Fruit fly (Drosophila melanogaster): ENCODE results near the gene TrpRS-m.

DNA sequence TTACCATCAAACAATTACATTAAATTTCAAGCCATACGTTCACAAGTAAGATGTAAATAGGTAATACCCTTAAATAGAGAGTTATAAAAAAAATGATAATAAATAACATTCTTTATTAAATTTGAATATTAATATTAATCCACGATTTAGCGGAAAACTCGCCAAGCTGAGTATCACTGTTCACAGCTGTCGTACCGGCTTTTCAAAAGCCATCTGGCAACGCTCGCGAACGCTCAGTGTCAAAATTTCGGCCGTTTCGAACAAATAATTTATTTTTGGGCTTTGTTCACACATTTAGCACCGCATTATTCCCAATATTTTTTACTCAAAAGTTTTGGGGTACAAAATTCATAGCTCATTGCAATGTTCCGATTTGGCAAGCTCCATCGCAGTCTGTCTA lies at the start of gene TrpRS-m:
- TF ChIP-seq fd102C (GFP tag; optimal IDR thresholded peaks at IDR 0.05): no peak
- no peak for TF ChIP-seq btn (GFP tag; optimal IDR thresholded peaks at IDR 0.05)
- no peak for TF ChIP-seq tll (GFP tag; optimal IDR thresholded peaks at IDR 0.05)
- TF ChIP-seq sens-2 (GFP tag; IDR thresholded peaks at IDR 0.05): no peak
- TF ChIP-seq dmrt99B (tag; optimal IDR thresholded peaks at IDR 0.05): no peak
- no peak for TF ChIP-seq CG17186 (GFP tag; optimal IDR thresholded peaks at IDR 0.05)
- TF ChIP-seq sima (GFP tag; optimal IDR thresholded peaks at IDR 0.05): no peak
- TF ChIP-seq Rx (GFP tag; IDR thresholded peaks at IDR 0.05): no peak
- no peak for TF ChIP-seq Sox102F (GFP tag; optimal IDR thresholded peaks at IDR 0.05)
- TF ChIP-seq CG31224 (GFP tag; IDR thresholded peaks at IDR 0.05): no peak
- no peak for TF ChIP-seq nerfin-2 (GFP tag; IDR thresholded peaks at IDR 0.05; ENCODE audit: partially characterized antibody)
